Worm (Caenorhabditis elegans) whole organism, early embryonic: ENCODE results near the gene jmjd-1.2.
A peak's percentile ranks its signal among the peaks of the same experiment; 100 is the strongest.

ENCODE experiments used
- B0310.2 ChIP-seq: sonication (generic microtip); optimal IDR thresholded peaks from 2 replicates; lab custom pipeline; 2016; ENCODE audit warnings: mild to moderate bottlenecking, missing genetic modification characterization, missing compliant biosample characterization
- F13C5.2 ChIP-seq: sonication (generic microtip); optimal IDR thresholded peaks from 2 replicates; lab custom pipeline; 2017; ENCODE audit warnings: mild to moderate bottlenecking, missing genetic modification characterization, inconsistent platforms, missing compliant biosample characterization
- aly-1 ChIP-seq: sonication (generic microtip); optimal IDR thresholded peaks from 2 replicates; lab custom pipeline; 2016; ENCODE audit warnings: missing genetic modification characterization, missing compliant biosample characterization
- ama-1 ChIP-seq: fragments of 150-350 bp; optimal IDR thresholded peaks from 2 replicates; lab custom pipeline; 2014
- ceh-13 ChIP-seq: fragments of 200-800 bp; sonication (Bioruptor generic); optimal IDR thresholded peaks from 2 replicates; lab custom pipeline; 2018; ENCODE audit warnings: mild to moderate bottlenecking, missing genetic modification characterization, missing compliant biosample characterization
- ceh-36 ChIP-seq: sonication (generic microtip); optimal IDR thresholded peaks from 2 replicates; lab custom pipeline; 2016; ENCODE audit warnings: missing genetic modification characterization, inconsistent platforms, missing compliant biosample characterization
- ets-7 ChIP-seq: sonication (generic microtip); optimal IDR thresholded peaks from 2 replicates; lab custom pipeline; 2016; ENCODE audit warnings: missing genotype, missing genetic modification characterization, missing compliant biosample characterization
- flt-1 ChIP-seq: fragments of 200-800 bp; sonication (Bioruptor generic); IDR thresholded peaks from 2 replicates; pipeline ENCODE4 v1.3.6; 2022; ENCODE audit warnings: missing genetic modification characterization, missing compliant biosample characterization
- hmbx-1 ChIP-seq: sonication (generic microtip); optimal IDR thresholded peaks from 2 replicates; lab custom pipeline; 2016; ENCODE audit warnings: mild to moderate bottlenecking, missing genetic modification characterization, missing compliant biosample characterization
- hmg-4 ChIP-seq: fragments of 200-800 bp; sonication (Bioruptor generic); optimal IDR thresholded peaks from 2 replicates; lab custom pipeline; 2018; ENCODE audit warnings: mild to moderate bottlenecking, missing genetic modification characterization, missing compliant biosample characterization
- hnd-1 ChIP-seq: sonication (generic microtip); optimal IDR thresholded peaks from 2 replicates; lab custom pipeline; 2016; ENCODE audit warnings: missing genetic modification characterization, missing compliant biosample characterization
- pes-1 ChIP-seq: fragments of 200-800 bp; sonication (Bioruptor generic); IDR thresholded peaks from 2 replicates; pipeline ENCODE4 v1.3.6; 2022; ENCODE audit warnings: missing genetic modification reagents, missing genetic modification characterization, missing compliant biosample characterization
- scrt-1 ChIP-seq: fragments of 200-800 bp; sonication (Bioruptor generic); IDR thresholded peaks from 2 replicates; pipeline ENCODE4 v1.3.6; 2022; ENCODE audit warnings: missing genetic modification characterization, missing compliant biosample characterization
- sea-1 ChIP-seq: fragments of 200-800 bp; sonication (Bioruptor generic); conservative IDR thresholded peaks from 2 replicates; pipeline ENCODE4 v1.3.6; 2022; ENCODE audit warnings: missing genetic modification characterization, missing compliant biosample characterization
- tbx-11 ChIP-seq: fragments of 200-800 bp; sonication (Bioruptor generic); IDR thresholded peaks from 2 replicates; pipeline ENCODE4 v1.3.6; 2022; ENCODE audit warnings: missing genetic modification characterization, missing compliant biosample characterization
- tbx-37 ChIP-seq: fragments of 200-800 bp; sonication (Bioruptor generic); conservative IDR thresholded peaks from 2 replicates; pipeline ENCODE4 v1.3.6; 2022; ENCODE audit warnings: missing genetic modification reagents, missing genetic modification characterization, missing compliant biosample characterization
- tra-4 ChIP-seq: sonication (generic microtip); optimal IDR thresholded peaks from 2 replicates; lab custom pipeline; 2017; ENCODE audit warnings: missing genetic modification characterization, missing compliant biosample characterization

jmjd-1.2 gene

ce11 chrIV:4688221-4688620 lies 27.4 kb downstream of the jmjd-1.2 start, which contains the start of gene bus-4:
Gene bus-4, plus strand, starts transcription at chrIV:4688269.
- no peak for TF ChIP-seq tbx-37 (GFP tag; lab: Robert Waterston, UW)
- TF ChIP-seq tbx-11 (GFP tag; lab: Robert Waterston, UW) = no peak
- no peak for TF ChIP-seq tra-4 (tag; lab: Kevin White, UChicago)
- no peak for TF ChIP-seq ceh-13 (GFP tag; lab: Kevin White, UChicago)
- no peak for TF ChIP-seq B0310.2 (tag; lab: Kevin White, UChicago)
- TF ChIP-seq ama-1 (lab: Kevin White, UChicago) = no peak

- no peak for TF ChIP-seq scrt-1 (GFP tag; lab: Robert Waterston, UW)
- no peak for TF ChIP-seq ama-1 (lab: Kevin White, UChicago)
- no peak for TF ChIP-seq tbx-37 (GFP tag; lab: Robert Waterston, UW)
- TF ChIP-seq pes-1 = no peak
- TF ChIP-seq flt-1 = no peak
- no peak for TF ChIP-seq sea-1 (GFP tag; lab: Robert Waterston, UW)
Observed at ce11 chrIV:4692463-4692862, 31.7 kb downstream of the jmjd-1.2 start, which contains the start of gene spe-51. Gene spe-51, plus strand, starts transcription at chrIV:4692763.

- TF ChIP-seq ama-1 (lab: Kevin White, UChicago) = no peak
- no peak for TF ChIP-seq scrt-1 (GFP tag; lab: Robert Waterston, UW)
- TF ChIP-seq tbx-37 (GFP tag; lab: Robert Waterston, UW) = no peak
- no peak for TF ChIP-seq ets-7 (tag; lab: Kevin White, UChicago)
Observed at ce11 chrIV:4703911-4704310, 43.1 kb downstream of the jmjd-1.2 start, which contains the start of gene ogdh-1. Gene ogdh-1, minus strand, starts transcription at chrIV:4704011.

ce11 chrIV:4705182-4705581 lies 44.4 kb downstream of the jmjd-1.2 start:
- TF ChIP-seq hmg-4 (GFP tag; lab: Kevin White, UChicago) = peak; percentile 40
- no peak for TF ChIP-seq ama-1 (lab: Kevin White, UChicago)
- 0 out of 2 replicates have a peak, but pooled peaks have one; percentile 11 for TF ChIP-seq sea-1 (GFP tag; lab: Robert Waterston, UW)
- TF ChIP-seq B0310.2 (tag; lab: Kevin White, UChicago) = no peak
- TF ChIP-seq tbx-37 (GFP tag; lab: Robert Waterston, UW) = no peak

ce11 chrIV:4705922-4706321 lies 45.1 kb downstream of the jmjd-1.2 start:
- no peak for TF ChIP-seq hnd-1
- TF ChIP-seq hmbx-1 = no peak
- TF ChIP-seq aly-1 = no peak
- no peak for TF ChIP-seq tbx-37 (GFP tag; lab: Robert Waterston, UW)
- no peak for TF ChIP-seq tra-4 (tag; lab: Kevin White, UChicago)
- TF ChIP-seq sea-1 (GFP tag; lab: Robert Waterston, UW) = no peak
- no peak for TF ChIP-seq ceh-13 (GFP tag; lab: Kevin White, UChicago)
- no peak for TF ChIP-seq B0310.2 (tag; lab: Kevin White, UChicago)
- no peak for TF ChIP-seq tbx-11 (GFP tag; lab: Robert Waterston, UW)
- no peak for TF ChIP-seq scrt-1 (GFP tag; lab: Robert Waterston, UW)
- no peak for TF ChIP-seq F13C5.2 (tag; lab: Kevin White, UChicago)

ce11 chrIV:4710459-4710858 lies 49.7 kb downstream of the jmjd-1.2 start, which contains the start of gene cif-1:
Gene cif-1, minus strand, starts transcription at chrIV:4710755.
- no peak for TF ChIP-seq tra-4 (tag; lab: Kevin White, UChicago)
- TF ChIP-seq B0310.2 (tag; lab: Kevin White, UChicago) = no peak
- TF ChIP-seq tbx-37 (GFP tag; lab: Robert Waterston, UW) = no peak
- no peak for TF ChIP-seq ets-7 (tag; lab: Kevin White, UChicago)

ce11 chrIV:4712376-4712775 lies 51.6 kb downstream of the jmjd-1.2 start, which contains the start of gene yars-2:
Gene yars-2, minus strand, starts transcription at chrIV:4712624.
- TF ChIP-seq tbx-37 (GFP tag; lab: Robert Waterston, UW) = peak; percentile 68
- TF ChIP-seq hmbx-1 = no peak
- peak; percentile 65 for TF ChIP-seq ama-1 (lab: Kevin White, UChicago)
- no peak for TF ChIP-seq hnd-1
- TF ChIP-seq pes-1 = peak; percentile 61; the same call in 1 of the 2 replicates
- no peak for TF ChIP-seq tra-4 (tag; lab: Kevin White, UChicago)
- no peak for TF ChIP-seq sea-1 (GFP tag; lab: Robert Waterston, UW)
- TF ChIP-seq tbx-11 (GFP tag; lab: Robert Waterston, UW) = no peak
- peak; percentile 23 for TF ChIP-seq ceh-36 (tag; lab: Kevin White, UChicago)
